Worm (Caenorhabditis elegans): ENCODE data around the gene F49H12.2.

F49H12.2 gene

DNA sequence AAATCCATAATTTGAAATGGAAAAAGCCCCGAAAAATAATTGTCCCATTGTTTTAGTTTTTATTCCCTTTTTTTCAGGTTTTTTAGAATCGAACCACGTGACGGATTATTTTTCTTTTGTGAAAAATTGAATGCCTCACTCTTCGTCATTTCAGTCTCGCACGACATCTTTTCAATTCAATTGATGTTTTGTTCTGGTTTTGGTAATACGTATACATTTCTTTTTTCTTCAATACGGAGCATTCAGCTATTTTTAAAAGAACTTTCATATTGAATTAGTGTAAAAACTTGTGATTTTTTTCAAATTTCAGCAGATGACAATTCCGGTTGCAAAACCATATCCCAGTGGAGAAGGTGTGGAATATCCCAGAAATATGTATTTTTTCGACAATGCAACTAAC lies 20.4 kb upstream of the F49H12.2 start, which contains the start of gene F49H12.7:
F49H12.7 (plus strand) TSS at position 301 of the 400 bp plus-strand sequence.
- TF ChIP-seq mel-28 (tag; optimal IDR thresholded peaks at IDR 0.05; ENCODE audit: borderline replicate concordance) (no peak), rpc-1 (optimal IDR thresholded peaks at IDR 0.05) (no peak), rpc-1 (tag; optimal IDR thresholded peaks at IDR 0.05) (no peak), F55B11.4 (tag; optimal IDR thresholded peaks at IDR 0.05; ENCODE audit: borderline replicate concordance, insufficient read depth) (no peak), sptf-2 (GFP tag; optimal IDR thresholded peaks at IDR 0.05) (no peak), D2030.7 (GFP tag; IDR thresholded peaks at IDR 0.05) (no peak), ZK185.1 (tag; optimal IDR thresholded peaks at IDR 0.05; ENCODE audit: poor library complexity, severe bottlenecking) (no peak), hlh-26 (GFP tag; conservative IDR thresholded peaks at IDR 0.05) (no peak), ztf-25 (GFP tag; IDR thresholded peaks at IDR 0.05) (no peak), rcor-1 (GFP tag; IDR thresholded peaks at IDR 0.05) (no peak), B0035.1 (tag; optimal IDR thresholded peaks at IDR 0.05) (no peak), ama-1 (optimal IDR thresholded peaks at IDR 0.05) (no peak), ama-1 (GFP tag; optimal IDR thresholded peaks at IDR 0.05) (no peak), bed-1 (GFP tag; IDR thresholded peaks at IDR 0.05) (no peak)

DNA sequence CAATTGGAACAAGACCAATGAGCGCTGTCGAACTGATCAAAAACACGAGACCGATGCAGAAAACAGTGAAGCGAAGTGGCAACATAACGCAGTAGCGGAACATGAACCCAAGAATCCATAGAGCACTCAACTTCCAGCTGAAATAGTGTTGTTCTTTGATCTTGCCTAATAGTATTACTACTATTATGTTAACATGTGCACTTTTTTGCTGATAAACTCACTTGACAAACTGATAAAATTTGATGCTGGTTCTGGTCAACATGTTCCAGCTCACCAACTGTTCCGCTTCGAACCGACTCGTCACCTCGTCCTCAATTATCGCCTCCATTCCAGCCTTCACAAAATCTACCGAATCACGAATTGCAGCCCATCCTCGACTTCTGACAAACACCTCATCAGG lies 16.8 kb upstream of the F49H12.2 start:
- no peak for TF ChIP-seq xnd-1 (tag; optimal IDR thresholded peaks at IDR 0.05)
- no peak for TF ChIP-seq pha-4 (tag; optimal IDR thresholded peaks at IDR 0.05)
- TF ChIP-seq atf-7 (tag; optimal IDR thresholded peaks at IDR 0.05) = no peak
- TF ChIP-seq rpc-1 (optimal IDR thresholded peaks at IDR 0.05) = no peak
- TF ChIP-seq rpc-1 (tag; optimal IDR thresholded peaks at IDR 0.05) = no peak
- TF ChIP-seq lsy-27 (tag; optimal IDR thresholded peaks at IDR 0.05; ENCODE audit: borderline replicate concordance, insufficient read depth) = no peak
- TF ChIP-seq nhr-179 (tag; optimal IDR thresholded peaks at IDR 0.05) = no peak
- TF ChIP-seq ceh-40 (GFP tag; IDR thresholded peaks at IDR 0.05) = no peak
- TF ChIP-seq rcor-1 (GFP tag; IDR thresholded peaks at IDR 0.05) = no peak
- TF ChIP-seq ekl-4 (GFP tag; IDR thresholded peaks at IDR 0.05) = no peak
- no peak for TF ChIP-seq ztf-28 (GFP tag; IDR thresholded peaks at IDR 0.05)
- TF ChIP-seq sea-2 (GFP tag; IDR thresholded peaks at IDR 0.05) = no peak
- TF ChIP-seq cebp-1 (GFP tag; IDR thresholded peaks at IDR 0.05) = no peak
- TF ChIP-seq cebp-1 (tag; optimal IDR thresholded peaks at IDR 0.05) = peak; percentile 12
- TF ChIP-seq nhr-80 (tag; optimal IDR thresholded peaks at IDR 0.05) = peak; percentile 29
- TF ChIP-seq mel-28 (tag; optimal IDR thresholded peaks at IDR 0.05; ENCODE audit: borderline replicate concordance) = no peak
- TF ChIP-seq F22D6.2 (tag; optimal IDR thresholded peaks at IDR 0.05) = no peak
- TF ChIP-seq B0035.1 (tag; optimal IDR thresholded peaks at IDR 0.05) = no peak

DNA sequence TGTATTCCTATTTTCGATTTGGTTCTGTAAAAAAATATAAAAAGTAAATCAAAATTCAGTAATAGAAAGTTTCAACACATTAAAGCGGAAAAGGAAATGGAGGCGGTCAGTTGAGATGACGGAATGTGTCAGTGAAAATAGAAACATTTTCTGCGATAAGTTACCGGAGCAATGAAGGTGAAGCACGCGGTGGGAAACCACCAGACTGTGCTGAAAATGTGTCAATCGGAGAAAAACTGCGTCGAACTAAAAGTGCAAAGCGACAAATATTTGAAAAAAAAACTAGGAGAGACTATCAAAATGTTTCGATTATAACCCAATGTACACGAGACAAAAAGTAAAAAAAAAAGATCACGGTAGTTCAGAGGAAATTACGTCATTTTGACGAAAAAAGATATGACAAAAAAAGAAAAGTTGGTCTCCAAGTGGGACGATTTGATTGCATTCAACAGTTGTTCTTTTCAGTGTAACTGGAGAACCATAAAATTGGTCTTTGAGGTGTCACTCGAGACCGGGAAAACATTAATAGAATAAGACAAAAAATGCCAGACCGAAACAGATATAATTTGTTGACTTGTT lies 14.6 kb upstream of the F49H12.2 start, which contains the start of gene acl-4:
acl-4 (minus strand) TSS at position 27 of the 579 bp plus-strand sequence.
- TF ChIP-seq pbrm-1 (GFP tag; IDR thresholded peaks at IDR 0.05) (no peak), D2030.7 (GFP tag; IDR thresholded peaks at IDR 0.05) (no peak), aptf-2 (GFP tag; conservative IDR thresholded peaks at IDR 0.05) (no peak), somi-1 (GFP tag; optimal IDR thresholded peaks at IDR 0.05) (peak; percentile 29), atf-7 (tag; optimal IDR thresholded peaks at IDR 0.05) (peak; percentile 36), K11D2.4 (GFP tag; IDR thresholded peaks at IDR 0.05) (peak; percentile 19; the same call in 1 of the 2 replicates), nhr-80 (tag; optimal IDR thresholded peaks at IDR 0.05) (peak; percentile 75), ZK185.1 (tag; optimal IDR thresholded peaks at IDR 0.05; ENCODE audit: poor library complexity, severe bottlenecking) (no peak), ztf-26 (tag; optimal IDR thresholded peaks at IDR 0.05) (peak; percentile 24), madf-8 (GFP tag; conservative IDR thresholded peaks at IDR 0.05) (no peak), cebp-1 (GFP tag; IDR thresholded peaks at IDR 0.05) (no peak), cebp-1 (tag; optimal IDR thresholded peaks at IDR 0.05) (peak; percentile 42), unc-62 (GFP tag; optimal IDR thresholded peaks at IDR 0.05) (peak; percentile 32)

All from whole organism, young adult.